Fruit fly (Drosophila melanogaster): ENCODE results near the gene rod.

Gene rod

dm6 chr3R:31610639-31611594 is 30.2 kb downstream of the rod start, which contains the start of gene Med (continued):
- TF ChIP-seq CG17912 (GFP tag; optimal IDR thresholded peaks at IDR 0.05) = peak; percentile 60
- TF ChIP-seq CG9817 (tag; optimal IDR thresholded peaks at IDR 0.05) = no peak
- TF ChIP-seq Dref (GFP tag; IDR thresholded peaks at IDR 0.05) = no peak
- no peak for TF ChIP-seq crc (GFP tag; optimal IDR thresholded peaks at IDR 0.05)
- peak in 1 of 2 experiments; percentile 86 for TF ChIP-seq Pdp1 (GFP tag; optimal IDR thresholded peaks at IDR 0.05)
- TF ChIP-seq Spps (tag; optimal IDR thresholded peaks at IDR 0.05) = no peak
- peak; percentile 40 for TF ChIP-seq psq (GFP tag; optimal IDR thresholded peaks at IDR 0.05)
- TF ChIP-seq exex (tag; optimal IDR thresholded peaks at IDR 0.05) = peak; percentile 45
- TF ChIP-seq dmrt11E (tag; optimal IDR thresholded peaks at IDR 0.05) = no peak
- TF ChIP-seq nmo (GFP tag; optimal IDR thresholded peaks at IDR 0.05) = peak; percentile 44
- TF ChIP-seq Drgx (GFP tag; IDR thresholded peaks at IDR 0.05) = no peak
- peak; percentile 3 for TF ChIP-seq Jarid2 (GFP tag; optimal IDR thresholded peaks at IDR 0.05)
- TF ChIP-seq CG16815 (GFP tag; optimal IDR thresholded peaks at IDR 0.05) = no peak
- no peak for TF ChIP-seq schlank (tag; optimal IDR thresholded peaks at IDR 0.05)
- no peak for TF ChIP-seq otp (GFP tag; IDR thresholded peaks at IDR 0.05)
- peak; percentile 73 for TF ChIP-seq CG17186 (GFP tag; optimal IDR thresholded peaks at IDR 0.05)
- peak; percentile 20 for TF ChIP-seq sd (tag; optimal IDR thresholded peaks at IDR 0.05)
- no peak for TF ChIP-seq MTF-1 (GFP tag; optimal IDR thresholded peaks at IDR 0.05; ENCODE audit: borderline replicate concordance)
- TF ChIP-seq CG17829 (tag; optimal IDR thresholded peaks at IDR 0.05) = peak; percentile 31
- peak; percentile 98 for TF ChIP-seq gfzf (GFP tag; optimal IDR thresholded peaks at IDR 0.05)
- TF ChIP-seq Stat92E (GFP tag; optimal IDR thresholded peaks at IDR 0.05) = peak in 1 of 3 experiments; percentile 58
- TF ChIP-seq CG9727 (GFP tag; optimal IDR thresholded peaks at IDR 0.05) = peak; percentile 77
- TF ChIP-seq gro (GFP tag; optimal IDR thresholded peaks at IDR 0.05) = peak; percentile 31
- no peak for TF ChIP-seq salm (tag; optimal IDR thresholded peaks at IDR 0.05)
- TF ChIP-seq CG34224 (GFP tag; IDR thresholded peaks at IDR 0.05; ENCODE audit: partially characterized antibody) = no peak
- no peak for TF ChIP-seq CG14441 (GFP tag; IDR thresholded peaks at IDR 0.05)
- peak; percentile 76 for TF ChIP-seq Elba2 (GFP tag; optimal IDR thresholded peaks at IDR 0.05)
- no peak for TF ChIP-seq gce (GFP tag; IDR thresholded peaks at IDR 0.05)
- TF ChIP-seq CG12659 (GFP tag; optimal IDR thresholded peaks at IDR 0.05) = peak; percentile 74
- peak; percentile 55 for TF ChIP-seq stwl (tag; optimal IDR thresholded peaks at IDR 0.05)
- no peak for TF ChIP-seq CG1024 (GFP tag; IDR thresholded peaks at IDR 0.05)
- TF ChIP-seq sc (optimal IDR thresholded peaks at IDR 0.05) = no peak
- TF ChIP-seq sc (GFP tag; optimal IDR thresholded peaks at IDR 0.05) = no peak
- TF ChIP-seq Rfx (GFP tag; IDR thresholded peaks at IDR 0.05) = no peak
- TF ChIP-seq en (GFP tag; optimal IDR thresholded peaks at IDR 0.05) = no peak
- peak; percentile 25 for TF ChIP-seq CG13624 (GFP tag; optimal IDR thresholded peaks at IDR 0.05)
- peak; percentile 16 for TF ChIP-seq CG2712 (tag; optimal IDR thresholded peaks at IDR 0.05)
- TF ChIP-seq CG16863 (GFP tag; optimal IDR thresholded peaks at IDR 0.05) = no peak
- TF ChIP-seq CG15011 (GFP tag; optimal IDR thresholded peaks at IDR 0.05) = no peak
- no peak for TF ChIP-seq CG18599 (GFP tag; optimal IDR thresholded peaks at IDR 0.05)
- TF ChIP-seq YL-1 (GFP tag; optimal IDR thresholded peaks at IDR 0.05) = peak; percentile 95
- peak; percentile 55 for TF ChIP-seq Lhr (GFP tag; optimal IDR thresholded peaks at IDR 0.05)
- TF ChIP-seq sug (tag; optimal IDR thresholded peaks at IDR 0.05) = peak; percentile 21
- TF ChIP-seq CG9876 (GFP tag; optimal IDR thresholded peaks at IDR 0.05) = no peak
- TF ChIP-seq ttk (GFP tag; IDR thresholded peaks at IDR 0.05) = no peak
- TF ChIP-seq CG8478 (optimal IDR thresholded peaks at IDR 0.05) = no peak
- TF ChIP-seq bsh (GFP tag; optimal IDR thresholded peaks at IDR 0.05) = peak in 1 of 2 experiments; percentile 41
- TF ChIP-seq kah (GFP tag; optimal IDR thresholded peaks at IDR 0.05) = peak; percentile 43

Data from whole organism, embryonic.